Worm (Caenorhabditis elegans) whole organism, L3 larva: ENCODE results near the gene nlp-5.

ENCODE experiments used
- nhr-11 ChIP-seq: fragments of 150-350 bp; optimal IDR thresholded peaks from 2 replicates; lab custom pipeline; 2014; ENCODE audit warnings: missing biosample characterization, missing genetic modification characterization
- skn-1 ChIP-seq: fragments of 150-350 bp; optimal IDR thresholded peaks from 2 replicates; lab custom pipeline; 2014; ENCODE audit warnings: missing biosample characterization, missing genetic modification characterization

ce11 chrII:8226475-8226874 is 11.8 kb upstream of the nlp-5 start:
- no peak for TF ChIP-seq nhr-11 (tag; lab: Kevin White, UChicago)
- no peak for TF ChIP-seq skn-1 (tag; lab: Kevin White, UChicago)
